Fruit fly (Drosophila melanogaster) whole organism, pupa: ENCODE data around the gene fwd.

Source experiments
- CG10348 ChIP-seq: fragments of 200-800 bp; sonication (Bioruptor generic); IDR thresholded peaks from 2 replicates; pipeline ENCODE4 v1.3.6; 2022; ENCODE audit warnings: missing biosample characterization, missing genetic modification characterization
- CG12605 ChIP-seq: fragments of 200-800 bp; sonication (Bioruptor generic); IDR thresholded peaks from 2 replicates; pipeline ENCODE4 v1.3.6; 2022; ENCODE audit warnings: missing biosample characterization, missing genetic modification characterization
- CG13204 ChIP-seq: fragments of 200-800 bp; sonication (Bioruptor generic); optimal IDR thresholded peaks from 2 replicates; lab custom pipeline; 2018; ENCODE audit warnings: missing biosample characterization, mild to moderate bottlenecking, missing genetic modification characterization, moderate library complexity
- CG14655 ChIP-seq: fragments of 200-800 bp; sonication (Bioruptor generic); optimal IDR thresholded peaks from 3 replicates; lab custom pipeline; 2017; ENCODE audit warnings: mild to moderate bottlenecking, missing biosample characterization, missing genetic modification reagents, missing genetic modification characterization
- CG15710 ChIP-seq: fragments of 200-800 bp; sonication (Bioruptor generic); optimal IDR thresholded peaks from 2 replicates; lab custom pipeline; 2018; ENCODE audit warnings: missing biosample characterization, mild to moderate bottlenecking, missing genetic modification characterization, moderate library complexity
- CG17806 ChIP-seq: fragments of 200-800 bp; sonication (Bioruptor generic); optimal IDR thresholded peaks from 2 replicates; lab custom pipeline; 2018; ENCODE audit warnings: missing biosample characterization, mild to moderate bottlenecking, missing genetic modification characterization, moderate library complexity
- CG32121 ChIP-seq: fragments of 200-800 bp; sonication (Bioruptor generic); IDR thresholded peaks from 2 replicates; pipeline ENCODE4 v1.3.6; 2022; ENCODE audit warnings: missing biosample characterization, missing genetic modification characterization
- CG34367 ChIP-seq: fragments of 200-800 bp; sonication (Bioruptor generic); optimal IDR thresholded peaks from 2 replicates; lab custom pipeline; 2018; ENCODE audit warnings: missing biosample characterization, mild to moderate bottlenecking, missing genetic modification characterization
- CG4496 ChIP-seq: fragments of 200-800 bp; sonication (Bioruptor generic); IDR thresholded peaks from 3 replicates; pipeline ENCODE4 v1.3.6; 2022; ENCODE audit warnings: missing biosample characterization, missing genetic modification characterization
- CG8159 ChIP-seq: fragments of 200-800 bp; sonication (Bioruptor generic); optimal IDR thresholded peaks from 3 replicates; lab custom pipeline; 2018; ENCODE audit warnings: missing biosample characterization, mild to moderate bottlenecking, missing genetic modification characterization, moderate library complexity
- CG8301 ChIP-seq: fragments of 200-800 bp; sonication (Bioruptor generic); optimal IDR thresholded peaks from 2 replicates; lab custom pipeline; 2018; ENCODE audit warnings: missing biosample characterization, mild to moderate bottlenecking, missing genetic modification characterization
- CG9948 ChIP-seq: fragments of 200-800 bp; sonication (Bioruptor generic); optimal IDR thresholded peaks from 2 replicates; lab custom pipeline; 2018; ENCODE audit warnings: missing biosample characterization, mild to moderate bottlenecking, missing genetic modification characterization, moderate library complexity
- D1 ChIP-seq: fragments of 200-800 bp; sonication (Bioruptor generic); optimal IDR thresholded peaks from 2 replicates; lab custom pipeline; 2018; ENCODE audit warnings: missing biosample characterization, mild to moderate bottlenecking, missing genetic modification characterization, moderate library complexity
- EcR ChIP-seq: fragments of 200-800 bp; sonication (Bioruptor generic); optimal IDR thresholded peaks from 3 replicates; lab custom pipeline; 2019; ENCODE audit warnings: missing biosample characterization, missing genetic modification characterization, mild to moderate bottlenecking, moderate library complexity, missing genetic modification reagents
- Ets98B ChIP-seq: fragments of 200-800 bp; sonication (Bioruptor generic); IDR thresholded peaks from 2 replicates; pipeline ENCODE4 v1.3.6; 2022; ENCODE audit warnings: missing biosample characterization, missing genetic modification characterization
- Pif1A ChIP-seq: fragments of 200-800 bp; sonication (Bioruptor generic); optimal IDR thresholded peaks from 3 replicates; lab custom pipeline; 2016; ENCODE audit warnings: missing biosample characterization, missing genetic modification characterization
- Pif1B ChIP-seq: fragments of 200-800 bp; sonication (Bioruptor generic); optimal IDR thresholded peaks from 3 replicates; lab custom pipeline; 2016; ENCODE audit warnings: missing biosample characterization, missing genetic modification characterization
- Snoo ChIP-seq: fragments of 200-800 bp; sonication (Bioruptor generic); optimal IDR thresholded peaks from 3 replicates; lab custom pipeline; 2017; ENCODE audit warnings: missing biosample characterization, mild to moderate bottlenecking, missing genetic modification characterization, inconsistent platforms
- fd96Ca ChIP-seq: fragments of 200-800 bp; sonication (Bioruptor generic); IDR thresholded peaks from 3 replicates; pipeline ENCODE4 v1.3.6; 2022; ENCODE audit warnings: missing biosample characterization, missing genetic modification characterization
- gl ChIP-seq: fragments of 200-800 bp; sonication (Bioruptor generic); optimal IDR thresholded peaks from 2 replicates; lab custom pipeline; 2018; ENCODE audit warnings: missing biosample characterization, mild to moderate bottlenecking, missing genetic modification characterization
- rn ChIP-seq: fragments of 200-800 bp; sonication (Bioruptor generic); IDR thresholded peaks from 2 replicates; pipeline ENCODE4 v1.3.6; 2022; ENCODE audit warnings: missing biosample characterization, missing genetic modification characterization

Gene fwd

dm6 chr3L:265808-266207, 53.9 kb downstream of the fwd start, which contains the start of gene CG34263:
Gene CG34263 (minus strand): TSS chr3L:265908.
- TF ChIP-seq CG12605 (GFP tag; lab: Robert Waterston, UW) = no peak
- no peak for TF ChIP-seq CG4496 (GFP tag; lab: Robert Waterston, UW)
- TF ChIP-seq CG13204 (GFP tag; lab: Kevin White, UChicago) = no peak
- TF ChIP-seq Pif1A (GFP tag; lab: Kevin White, UChicago) = no peak
- no peak for TF ChIP-seq CG17806
- no peak for TF ChIP-seq CG32121 (GFP tag; lab: Robert Waterston, UW)
- no peak for TF ChIP-seq EcR
- no peak for TF ChIP-seq CG15710

- TF ChIP-seq CG15710 = peak; percentile 13
- no peak for TF ChIP-seq D1 (tag; lab: Kevin White, UChicago)
- peak; percentile 16 for TF ChIP-seq Pif1B (GFP tag; lab: Kevin White, UChicago)
- peak; percentile 41; the same call in 1 of the 3 replicates for TF ChIP-seq CG4496 (GFP tag; lab: Robert Waterston, UW)
- TF ChIP-seq CG8159 (tag; lab: Kevin White, UChicago) = peak; percentile 7
- TF ChIP-seq Snoo (tag; lab: Kevin White, UChicago) = no peak
Observed at dm6 chr3L:264378-265151, 55.1 kb downstream of the fwd start, which contains the start of the genes Tudor-SN and mRpL17. Gene Tudor-SN (minus strand): TSS chr3L:264380. Gene mRpL17 (plus strand): TSS chr3L:264779.

dm6 chr3L:263500-264377, 55.9 kb downstream of the fwd start:
- TF ChIP-seq fd96Ca (GFP tag; lab: Robert Waterston, UW) (0 out of 3 replicates have a peak, but pooled peaks have one; percentile 33), gl (tag; lab: Kevin White, UChicago) (no peak), CG14655 (no peak), CG15710 (no peak), Pif1B (GFP tag; lab: Kevin White, UChicago) (no peak)
- TF ChIP-seq, all 21 proteins: peak for 1

dm6 chr3L:262724-263177, 56.9 kb downstream of the fwd start:
- 0 out of 3 replicates have a peak, but pooled peaks have one; percentile 29 for TF ChIP-seq CG4496 (GFP tag; lab: Robert Waterston, UW)
- TF ChIP-seq CG12605 (GFP tag; lab: Robert Waterston, UW) = no peak
- TF ChIP-seq EcR = peak; percentile 44
- TF ChIP-seq CG15710 = no peak
- TF ChIP-seq fd96Ca (GFP tag; lab: Robert Waterston, UW) = 0 out of 3 replicates have a peak, but pooled peaks have one; percentile 16
- no peak for TF ChIP-seq CG14655

- TF ChIP-seq CG34367 (tag; lab: Kevin White, UChicago) (no peak), CG14655 (no peak), rn (GFP tag; lab: Robert Waterston, UW) (peak; percentile 40; the same call in 1 of the 2 replicates), CG12605 (GFP tag; lab: Robert Waterston, UW) (no peak), gl (tag; lab: Kevin White, UChicago) (no peak), CG4496 (GFP tag; lab: Robert Waterston, UW) (no peak), CG8159 (tag; lab: Kevin White, UChicago) (no peak), CG32121 (GFP tag; lab: Robert Waterston, UW) (no peak), CG10348 (GFP tag; lab: Robert Waterston, UW) (no peak), CG8301 (tag; lab: Kevin White, UChicago) (no peak), D1 (tag; lab: Kevin White, UChicago) (no peak), Pif1B (GFP tag; lab: Kevin White, UChicago) (no peak), CG17806 (peak; percentile 22), CG15710 (peak; percentile 22), Ets98B (GFP tag; lab: Robert Waterston, UW) (peak; percentile 46), Pif1A (GFP tag; lab: Kevin White, UChicago) (no peak), CG9948 (tag; lab: Kevin White, UChicago) (no peak), Snoo (tag; lab: Kevin White, UChicago) (peak; percentile 39), fd96Ca (GFP tag; lab: Robert Waterston, UW) (peak; percentile 62; the same call in 2 of the 3 replicates), CG13204 (GFP tag; lab: Kevin White, UChicago) (no peak), EcR (peak; percentile 55)
Observed at dm6 chr3L:257618-258475, 61.8 kb downstream of the fwd start, which contains the start of the genes DIP2 and wac. Gene DIP2 (minus strand): TSS chr3L:257954. Gene wac (plus strand): TSS chr3L:258176.
